Worm (Caenorhabditis elegans): ENCODE results near the gene npr-3.
"Not testable (repeated sequence)": the region's sequence is repeated elsewhere in the genome, so short reads cannot be mapped to it uniquely, and the experiment has no call there.

npr-3 gene

ce11 chrIV:11459684-11460083 lies at the start of gene npr-3:
TSS of gene npr-3 (plus strand) at chrIV:11459984.
- TF ChIP-seq swsn-7 (tag; optimal IDR thresholded peaks at IDR 0.05) = no peak
- no peak for TF ChIP-seq efl-1 (optimal IDR thresholded peaks at IDR 0.05)
- peak in 1 of 2 experiments; percentile 25 for TF ChIP-seq efl-1 (GFP tag; optimal IDR thresholded peaks at IDR 0.05 in 1 of 2)

DNA sequence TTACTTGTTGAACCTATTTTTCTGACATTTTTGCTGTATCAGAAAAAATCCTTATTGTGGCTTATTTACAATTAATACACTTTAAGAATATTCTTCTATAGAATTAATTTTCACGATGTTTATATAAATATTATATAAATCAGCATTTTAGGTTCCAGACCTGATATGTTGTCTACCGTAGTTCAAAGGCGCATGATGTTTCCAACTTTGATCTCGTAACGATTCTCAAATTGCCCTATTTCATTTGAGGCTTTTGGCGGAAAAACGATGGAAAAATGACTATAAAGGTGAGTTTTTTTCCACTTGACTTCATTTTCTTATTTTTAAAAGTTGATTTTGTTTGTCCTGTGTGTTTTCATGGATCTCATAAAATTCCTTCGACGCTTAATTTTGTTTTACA lies 49.7 kb upstream of the npr-3 start, which contains the start of gene gfat-2:
gfat-2 (plus strand) TSS at position 145 of the 400 bp plus-strand sequence.
- TF ChIP-seq irx-1 (tag; optimal IDR thresholded peaks at IDR 0.05) (no peak), fos-1 (tag; optimal IDR thresholded peaks at IDR 0.05) (no peak)

ce11 chrIV:11414920-11415319 lies 44.9 kb upstream of the npr-3 start, which contains the start of gene F22B3.10:
TSS of gene F22B3.10 (minus strand) at chrIV:11415020.
- no peak for TF ChIP-seq irx-1 (tag; optimal IDR thresholded peaks at IDR 0.05)
- no peak for TF ChIP-seq alr-1 (tag; optimal IDR thresholded peaks at IDR 0.05; ENCODE audit: borderline replicate concordance)
- no peak for TF ChIP-seq unc-86 (tag; optimal IDR thresholded peaks at IDR 0.05)
- no peak for TF ChIP-seq unc-130 (tag; optimal IDR thresholded peaks at IDR 0.05)
- TF ChIP-seq hlh-17 (GFP tag; optimal IDR thresholded peaks at IDR 0.05; ENCODE audit: borderline replicate concordance) = no peak
- TF ChIP-seq elt-3 (tag; optimal IDR thresholded peaks at IDR 0.05) = no peak
- no peak for TF ChIP-seq rnt-1 (tag; optimal IDR thresholded peaks at IDR 0.05)
- TF ChIP-seq unc-30 (tag; optimal IDR thresholded peaks at IDR 0.05) = no peak
- TF ChIP-seq aha-1 (tag; optimal IDR thresholded peaks at IDR 0.05) = no peak
- TF ChIP-seq nhr-90 (tag; optimal IDR thresholded peaks at IDR 0.05; ENCODE audit: poor library complexity) = no peak
- no peak for TF ChIP-seq ceh-63 (GFP tag; optimal IDR thresholded peaks at IDR 0.05)
- no peak for TF ChIP-seq nhr-20 (tag; optimal IDR thresholded peaks at IDR 0.05)
- TF ChIP-seq lin-14 (GFP tag; optimal IDR thresholded peaks at IDR 0.05) = no peak
- TF ChIP-seq unc-98 (GFP tag; IDR thresholded peaks at IDR 0.05) = no peak
- TF ChIP-seq ceh-82 (tag; optimal IDR thresholded peaks at IDR 0.05) = no peak
- TF ChIP-seq hlh-4 (tag; optimal IDR thresholded peaks at IDR 0.05) = no peak
- no peak for TF ChIP-seq egl-13 (tag; optimal IDR thresholded peaks at IDR 0.05)

DNA sequence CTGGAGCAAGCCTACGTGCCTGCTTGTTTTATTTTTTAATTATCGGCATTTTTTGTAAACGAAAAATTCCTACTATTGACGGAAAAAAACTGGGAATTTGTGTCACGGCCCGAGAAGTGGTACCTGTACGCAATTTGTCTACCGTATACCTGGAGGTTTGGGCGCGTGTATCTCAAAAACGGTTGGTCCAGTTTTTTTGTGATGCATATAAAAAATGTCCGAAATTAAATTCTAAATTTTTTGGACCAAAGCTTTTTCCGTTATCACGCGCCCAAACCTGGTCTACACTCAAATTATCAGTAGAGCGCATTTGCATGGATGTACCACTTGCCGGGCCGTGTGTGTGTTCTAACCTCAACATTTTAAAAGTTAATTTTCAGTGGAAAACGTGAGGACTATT lies 43.1 kb upstream of the npr-3 start, which contains the start of gene F22B3.5:
F22B3.5 (minus strand) TSS at position 101 of the 400 bp plus-strand sequence.
- TF ChIP-seq ceh-82 (tag; optimal IDR thresholded peaks at IDR 0.05); ama-1 (optimal IDR thresholded peaks at IDR 0.05); mdl-1 (tag; optimal IDR thresholded peaks at IDR 0.05): not testable (repeated sequence)

DNA sequence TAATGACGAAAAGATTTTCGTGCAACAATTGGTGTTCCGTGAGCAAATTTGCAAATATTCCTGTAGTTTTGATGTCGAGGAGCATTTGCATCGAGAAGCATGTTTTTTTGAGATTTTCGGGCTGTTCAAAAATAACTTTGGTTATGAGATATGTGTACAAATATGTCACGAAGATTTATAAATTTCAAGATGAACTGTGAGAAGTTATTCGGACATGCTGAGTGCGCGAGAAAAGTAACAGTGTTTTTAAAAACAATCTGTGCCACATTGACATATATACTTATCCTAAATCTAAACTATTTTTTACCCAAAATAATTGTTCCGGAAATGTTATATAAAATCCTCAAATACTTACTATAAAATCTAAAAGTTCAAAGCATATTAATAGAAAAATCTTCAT lies 38.1 kb upstream of the npr-3 start, which contains the start of gene F22B3.7:
F22B3.7 (minus strand) TSS at position 101 of the 400 bp plus-strand sequence.
- TF ChIP-seq skn-1 (tag; optimal IDR thresholded peaks at IDR 0.05) (no peak), Y116A8C.19 (tag; optimal IDR thresholded peaks at IDR 0.05; ENCODE audit: borderline replicate concordance) (no peak), C16A3.4 (tag; optimal IDR thresholded peaks at IDR 0.05) (no peak), pqm-1 (tag; optimal IDR thresholded peaks at IDR 0.05) (no peak), pag-3 (tag; optimal IDR thresholded peaks at IDR 0.05; ENCODE audit: borderline replicate concordance, insufficient read depth) (no peak), lin-14 (GFP tag; optimal IDR thresholded peaks at IDR 0.05) (no peak), zag-1 (tag; optimal IDR thresholded peaks at IDR 0.05) (no peak), aly-2 (tag; optimal IDR thresholded peaks at IDR 0.05) (no peak), ztf-11 (tag; optimal IDR thresholded peaks at IDR 0.05) (no peak), mep-1 (tag; optimal IDR thresholded peaks at IDR 0.05) (no peak), lin-15B (tag; optimal IDR thresholded peaks at IDR 0.05) (no peak), nhr-19 (GFP tag; conservative IDR thresholded peaks at IDR 0.05) (no peak), ceh-90 (tag; optimal IDR thresholded peaks at IDR 0.05) (no peak), elt-2 (tag; optimal IDR thresholded peaks at IDR 0.05) (no peak), ceh-8 (GFP tag; optimal IDR thresholded peaks at IDR 0.05) (no peak)
